Worm (Caenorhabditis elegans): ENCODE data around the gene T01D1.3.

Gene T01D1.3

ce11 chrII:176622-177021 lies 854 bp upstream of the T01D1.3 start:
- no peak for TF ChIP-seq mxl-2 (GFP tag; conservative IDR thresholded peaks at IDR 0.05)
- TF ChIP-seq nhr-10 (tag; optimal IDR thresholded peaks at IDR 0.05), result no peak
- TF ChIP-seq ZK546.5 (tag; optimal IDR thresholded peaks at IDR 0.05), result no peak
- no peak for TF ChIP-seq T26A8.4 (GFP tag; IDR thresholded peaks at IDR 0.05)

ce11 chrII:173679-174078 lies 2.1 kb downstream of the T01D1.3 start, which contains the start of gene T01D1.7:
TSS of gene T01D1.7 (minus strand) at chrII:173779.
- TF ChIP-seq egl-27 (tag; optimal IDR thresholded peaks at IDR 0.05), result no peak
- TF ChIP-seq unc-62 (GFP tag; optimal IDR thresholded peaks at IDR 0.05 in 1 of 2), result peak in 1 of 2 experiments; percentile 46
- TF ChIP-seq unc-62 (tag; optimal IDR thresholded peaks at IDR 0.05), result no peak

- TF ChIP-seq zfp-3 (GFP tag; conservative IDR thresholded peaks at IDR 0.05), result no peak
- TF ChIP-seq lim-7 (GFP tag; IDR thresholded peaks at IDR 0.05), result no peak
- no peak for TF ChIP-seq php-3 (GFP tag; IDR thresholded peaks at IDR 0.05)
- TF ChIP-seq egl-43 (GFP tag; IDR thresholded peaks at IDR 0.05), result no peak
- no peak for TF ChIP-seq dpl-1 (GFP tag; optimal IDR thresholded peaks at IDR 0.05)
- TF ChIP-seq daf-12 (tag; optimal IDR thresholded peaks at IDR 0.05), result no peak
- TF ChIP-seq ceh-32 (tag; optimal IDR thresholded peaks at IDR 0.05; ENCODE audit: poor library complexity), result no peak
- no peak for TF ChIP-seq ceh-62 (tag; optimal IDR thresholded peaks at IDR 0.05)
- peak; percentile 15 for TF ChIP-seq mes-2 (tag; optimal IDR thresholded peaks at IDR 0.05; ENCODE audit: poor library complexity, severe bottlenecking)
These were observed 12.5 kb downstream of the T01D1.3 start for ce11 chrII:163229-163628.

- TF ChIP-seq set-16 (GFP tag; IDR thresholded peaks at IDR 0.05) (no peak), madf-5 (GFP tag; IDR thresholded peaks at IDR 0.05) (no peak), spr-1 (tag; optimal IDR thresholded peaks at IDR 0.05) (no peak), nhr-42 (GFP tag; IDR thresholded peaks at IDR 0.05) (0 out of 2 replicates have a peak, but pooled peaks have one; percentile 11), lsy-2 (tag; optimal IDR thresholded peaks at IDR 0.05) (peak in 1 of 2 experiments; percentile 47), zag-1 (tag; optimal IDR thresholded peaks at IDR 0.05) (no peak), Y48G9A.11 (GFP tag; IDR thresholded peaks at IDR 0.05) (no peak), dpl-1 (GFP tag; optimal IDR thresholded peaks at IDR 0.05) (peak; percentile 30), nhr-76 (tag; optimal IDR thresholded peaks at IDR 0.05) (no peak), hmg-1.1 (GFP tag; IDR thresholded peaks at IDR 0.05) (0 out of 2 replicates have a peak, but pooled peaks have one; percentile 12), snpc-1.2 (GFP tag; IDR thresholded peaks at IDR 0.05) (no peak), ama-1 (optimal IDR thresholded peaks at IDR 0.05) (peak; percentile 15), php-3 (GFP tag; IDR thresholded peaks at IDR 0.05) (peak; percentile 83), Y5F2A.4 (GFP tag; optimal IDR thresholded peaks at IDR 0.05) (no peak), T20F7.1 (GFP tag; optimal IDR thresholded peaks at IDR 0.05) (no peak), mes-2 (tag; optimal IDR thresholded peaks at IDR 0.05; ENCODE audit: poor library complexity, severe bottlenecking) (peak; percentile 44), ceh-62 (tag; optimal IDR thresholded peaks at IDR 0.05) (no peak), ctbp-1 (GFP tag; IDR thresholded peaks at IDR 0.05) (no peak), F10B5.3 (tag; optimal IDR thresholded peaks at IDR 0.05) (no peak), nhr-48 (tag; optimal IDR thresholded peaks at IDR 0.05) (peak; percentile 71), F26F4.8 (GFP tag; conservative IDR thresholded peaks at IDR 0.05) (no peak), nhr-237 (tag; optimal IDR thresholded peaks at IDR 0.05) (no peak), dmd-9 (GFP tag; IDR thresholded peaks at IDR 0.05) (no peak), hif-1 (tag; optimal IDR thresholded peaks at IDR 0.05) (no peak), ceh-44 (GFP tag; IDR thresholded peaks at IDR 0.05) (no peak), unc-39 (tag; optimal IDR thresholded peaks at IDR 0.05) (no peak), lin-13 (GFP tag; optimal IDR thresholded peaks at IDR 0.05) (no peak), jun-1 (tag; optimal IDR thresholded peaks at IDR 0.05) (peak; percentile 22), daf-12 (tag; optimal IDR thresholded peaks at IDR 0.05) (no peak), spr-3 (GFP tag; optimal IDR thresholded peaks at IDR 0.05) (no peak), nhr-102 (tag; optimal IDR thresholded peaks at IDR 0.05) (no peak), F37D6.2 (tag; optimal IDR thresholded peaks at IDR 0.05) (no peak), lir-3 (tag; optimal IDR thresholded peaks at IDR 0.05) (no peak), mep-1 (tag; optimal IDR thresholded peaks at IDR 0.05) (peak; percentile 16), nhr-25 (tag; optimal IDR thresholded peaks at IDR 0.05; ENCODE audit: borderline replicate concordance, insufficient read depth) (peak; percentile 16)
These were observed 13.6 kb downstream of the T01D1.3 start, which contains the start of gene etr-1 for ce11 chrII:162182-162581. TSS of gene etr-1 (plus strand) at chrII:162374.

Measured in whole organism, L4 larva.